Fruit fly (Drosophila melanogaster) whole organism, embryonic: ENCODE results near the gene Leash.

Experiments used
- CG10462 ChIP-seq: fragments of 200-800 bp; sonication (Bioruptor generic); optimal IDR thresholded peaks from 2 replicates; lab custom pipeline; 2016; ENCODE audit warnings: missing biosample characterization, missing genetic modification characterization
- CG10654 ChIP-seq: fragments of 200-800 bp; sonication (Bioruptor generic); optimal IDR thresholded peaks from 2 replicates; lab custom pipeline; 2016; ENCODE audit warnings: missing biosample characterization, missing genetic modification characterization
- CG11560 ChIP-seq: fragments of 200-800 bp; sonication (Bioruptor generic); IDR thresholded peaks from 3 replicates; pipeline ENCODE4 v1.3.6; 2022; ENCODE audit warnings: missing biosample characterization, missing genetic modification characterization
- CG12769 ChIP-seq: fragments of 200-800 bp; sonication (Bioruptor generic); optimal IDR thresholded peaks from 2 replicates; lab custom pipeline; 2019; ENCODE audit warnings: missing biosample characterization, mild to moderate bottlenecking, missing genetic modification characterization, moderate library complexity
- CG12942 ChIP-seq: fragments of 200-800 bp; sonication (Bioruptor generic); optimal IDR thresholded peaks from 3 replicates; lab custom pipeline; 2016; ENCODE audit warnings: missing biosample characterization, missing genetic modification characterization
- CG15073 ChIP-seq: fragments of 200-800 bp; sonication (Bioruptor generic); optimal IDR thresholded peaks from 2 replicates; lab custom pipeline; 2016; ENCODE audit warnings: missing biosample characterization, missing genetic modification characterization
- CG1529 ChIP-seq: fragments of 200-800 bp; sonication (Bioruptor generic); optimal IDR thresholded peaks from 3 replicates; lab custom pipeline; 2018; ENCODE audit warnings: missing biosample characterization, missing genetic modification characterization
- CG15514 ChIP-seq: fragments of 200-800 bp; sonication (Bioruptor generic); optimal IDR thresholded peaks from 3 replicates; lab custom pipeline; 2017; ENCODE audit warnings: missing biosample characterization, missing genetic modification characterization, mild to moderate bottlenecking, moderate library complexity, missing genetic modification reagents
- CG17186 ChIP-seq: fragments of 200-800 bp; sonication (Bioruptor generic); optimal IDR thresholded peaks from 3 replicates; lab custom pipeline; 2017; ENCODE audit warnings: missing biosample characterization, missing genetic modification reagents, missing genetic modification characterization
- CG17385 ChIP-seq: fragments of 200-800 bp; sonication (Bioruptor generic); optimal IDR thresholded peaks from 3 replicates; lab custom pipeline; 2018; ENCODE audit warnings: missing biosample characterization, mild to moderate bottlenecking, missing genetic modification characterization
- CG2712 ChIP-seq: fragments of 200-800 bp; optimal IDR thresholded peaks from 3 replicates; lab custom pipeline; 2019; ENCODE audit warnings: missing biosample characterization, mild to moderate bottlenecking, missing genetic modification characterization, moderate library complexity
- CG31441 ChIP-seq: fragments of 200-800 bp; sonication (Bioruptor generic); IDR thresholded peaks from 2 replicates; pipeline ENCODE4 v1.3.6; 2022; ENCODE audit warnings: missing biosample characterization, missing genetic modification characterization
- CG34224 ChIP-seq: fragments of 200-800 bp; sonication (Bioruptor generic); IDR thresholded peaks from 3 replicates; pipeline ENCODE4 v1.3.6; 2022; ENCODE audit warnings: missing biosample characterization, missing genetic modification characterization; ENCODE audit not compliant: partially characterized antibody
- CG7839 ChIP-seq: fragments of 200-800 bp; sonication (Bioruptor generic); optimal IDR thresholded peaks from 3 replicates; lab custom pipeline; 2018; ENCODE audit warnings: missing biosample characterization, mild to moderate bottlenecking, missing genetic modification characterization, moderate library complexity
- CG8359 ChIP-seq: fragments of 200-800 bp; sonication (Bioruptor generic); optimal IDR thresholded peaks from 2 replicates; lab custom pipeline; 2017; ENCODE audit warnings: missing biosample characterization, mild to moderate bottlenecking, missing genetic modification characterization, borderline replicate concordance
- CG8478 ChIP-seq: fragments of >200 bp; optimal IDR thresholded peaks from 2 replicates; lab custom pipeline; 2018
- CkIIα-i1 ChIP-seq: fragments of 200-800 bp; sonication (Bioruptor generic); IDR thresholded peaks from 2 replicates; pipeline ENCODE4 v1.3.6; 2022; ENCODE audit warnings: missing biosample characterization, missing genetic modification characterization
- Doc3 ChIP-seq: fragments of 200-800 bp; sonication (Bioruptor generic); IDR thresholded peaks from 3 replicates; pipeline ENCODE4 v1.3.6; 2022; ENCODE audit warnings: missing biosample characterization, missing genetic modification characterization; ENCODE audit not compliant: partially characterized antibody
- Dref ChIP-seq: fragments of 200-800 bp; sonication (Bioruptor generic); IDR thresholded peaks from 2 replicates; pipeline ENCODE4 v1.3.6; 2022; ENCODE audit warnings: missing biosample characterization, missing genetic modification characterization
- HLH3B ChIP-seq: fragments of 200-800 bp; sonication (Bioruptor generic); IDR thresholded peaks from 2 replicates; pipeline ENCODE4 v1.3.6; 2022; ENCODE audit warnings: missing biosample characterization, missing genetic modification characterization
- Hey ChIP-seq: fragments of 200-800 bp; sonication (Bioruptor generic); optimal IDR thresholded peaks from 3 replicates; lab custom pipeline; 2018; ENCODE audit warnings: missing biosample characterization, mild to moderate bottlenecking, missing genetic modification characterization
- Kr ChIP-seq: fragments of 200-800 bp; sonication (Bioruptor generic); optimal IDR thresholded peaks from 2 replicates; lab custom pipeline; 2017; ENCODE audit warnings: missing biosample characterization, mild to moderate bottlenecking, missing genetic modification characterization
- Mad ChIP-seq: fragments of 200-800 bp; sonication (Bioruptor generic); optimal IDR thresholded peaks from 2 replicates; lab custom pipeline; 2016; ENCODE audit warnings: missing biosample characterization, missing genetic modification characterization
- Neu2 ChIP-seq: fragments of 200-800 bp; sonication (Bioruptor generic); optimal IDR thresholded peaks from 3 replicates; lab custom pipeline; 2016; ENCODE audit warnings: missing biosample characterization, missing genetic modification characterization, borderline replicate concordance
- Pdp1 ChIP-seq, 2 experiments: fragments of 200-800 bp; sonication (Bioruptor generic); optimal IDR thresholded peaks; 3 replicates each; lab custom pipeline; 2016; ENCODE audit warnings: missing biosample characterization in 2 of 2, missing genetic modification characterization in 2 of 2, mild to moderate bottlenecking in 1 of 2, moderate library complexity in 1 of 2
- Ravus ChIP-seq: fragments of 200-800 bp; sonication (Bioruptor generic); IDR thresholded peaks from 2 replicates; pipeline ENCODE4 v1.3.6; 2022; ENCODE audit warnings: missing biosample characterization, missing genetic modification characterization
- ato ChIP-seq: fragments of 200-800 bp; sonication (Bioruptor generic); IDR thresholded peaks from 2 replicates; pipeline ENCODE4 v1.3.6; 2022; ENCODE audit warnings: missing biosample characterization, missing genetic modification characterization; ENCODE audit not compliant: partially characterized antibody
- bab2 ChIP-seq: fragments of 200-800 bp; sonication (Bioruptor generic); optimal IDR thresholded peaks from 2 replicates; lab custom pipeline; 2016; ENCODE audit warnings: missing biosample characterization, missing genetic modification characterization
- bowl ChIP-seq: fragments of 200-800 bp; sonication (Bioruptor generic); IDR thresholded peaks from 2 replicates; pipeline ENCODE4 v1.3.6; 2022; ENCODE audit warnings: missing biosample characterization, missing genetic modification characterization
- cad ChIP-seq: fragments of >200 bp; optimal IDR thresholded peaks from 2 replicates; lab custom pipeline; 2017; ENCODE audit warnings: missing biosample characterization, missing genetic modification characterization
- caup ChIP-seq: fragments of 200-800 bp; sonication (Bioruptor generic); optimal IDR thresholded peaks from 3 replicates; lab custom pipeline; 2017; ENCODE audit warnings: missing biosample characterization, mild to moderate bottlenecking, missing genetic modification characterization, moderate library complexity; ENCODE audit not compliant: severe bottlenecking
- crp ChIP-seq, 2 experiments: fragments of 200-800 bp; sonication (Bioruptor generic); optimal IDR thresholded peaks; 2 replicates in 1 of 2; 3 replicates in 1 of 2; lab custom pipeline; 2017; ENCODE audit warnings: missing biosample characterization in 2 of 2, missing genetic modification characterization in 2 of 2, mild to moderate bottlenecking in 1 of 2, moderate library complexity in 1 of 2
- dpn ChIP-seq, 2 experiments: fragments of 200-800 bp; sonication (Bioruptor generic); optimal IDR thresholded peaks; 3 replicates each; lab custom pipeline; 2016; ENCODE audit warnings: missing biosample characterization in 2 of 2, missing genetic modification characterization in 2 of 2
- dysf ChIP-seq: fragments of 200-800 bp; sonication (Bioruptor generic); IDR thresholded peaks from 3 replicates; pipeline ENCODE4 v1.3.6; 2022; ENCODE audit warnings: missing biosample characterization, missing genetic modification characterization
- fru ChIP-seq: fragments of >200 bp; optimal IDR thresholded peaks from 2 replicates; lab custom pipeline; 2017
- gcm2 ChIP-seq: fragments of 200-800 bp; sonication (Bioruptor generic); optimal IDR thresholded peaks from 2 replicates; lab custom pipeline; 2016; ENCODE audit warnings: missing biosample characterization, missing genetic modification characterization
- grau ChIP-seq: fragments of 200-800 bp; optimal IDR thresholded peaks from 3 replicates; lab custom pipeline; 2019; ENCODE audit warnings: missing biosample characterization, mild to moderate bottlenecking, missing genetic modification characterization, moderate library complexity
- gsb ChIP-seq: fragments of 200-800 bp; sonication (Bioruptor generic); IDR thresholded peaks from 2 replicates; pipeline ENCODE4 v1.3.6; 2022; ENCODE audit warnings: missing biosample characterization, missing genetic modification characterization
- hkb ChIP-seq, 2 experiments: fragments of 200-800 bp in 1 of 2; fragments of >200 bp in 1 of 2; sonication (Bioruptor generic) in 1 of 2; IDR thresholded peaks in 1 of 2; optimal IDR thresholded peaks in 1 of 2; 2 replicates each; pipeline versions ENCODE4 v1.3.6 to Lab custom; 2017 to 2022; ENCODE audit warnings: missing biosample characterization in 1 of 2, missing genetic modification characterization in 1 of 2
- lbe ChIP-seq: fragments of 200-800 bp; sonication (Bioruptor generic); optimal IDR thresholded peaks from 2 replicates; lab custom pipeline; 2016; ENCODE audit warnings: missing biosample characterization, mild to moderate bottlenecking, missing genetic modification characterization
- lmd ChIP-seq: fragments of 200-800 bp; sonication (Bioruptor generic); IDR thresholded peaks from 2 replicates; pipeline ENCODE4 v1.3.6; 2022; ENCODE audit warnings: missing biosample characterization, missing genetic modification characterization
- phol ChIP-seq: fragments of 200-800 bp; sonication (Bioruptor generic); optimal IDR thresholded peaks from 3 replicates; lab custom pipeline; 2018; ENCODE audit warnings: missing biosample characterization, mild to moderate bottlenecking, missing genetic modification characterization, moderate library complexity
- seq ChIP-seq: fragments of 200-800 bp; sonication (Bioruptor generic); IDR thresholded peaks from 2 replicates; pipeline ENCODE4 v1.3.6; 2022; ENCODE audit warnings: missing biosample characterization, missing genetic modification characterization
- sim ChIP-seq: fragments of 200-800 bp; sonication (Bioruptor generic); IDR thresholded peaks from 2 replicates; pipeline ENCODE4 v1.3.6; 2022; ENCODE audit warnings: missing biosample characterization, missing genetic modification characterization
- so ChIP-seq: fragments of 200-800 bp; sonication (Bioruptor generic); IDR thresholded peaks from 3 replicates; pipeline ENCODE4 v1.3.6; 2022; ENCODE audit warnings: missing biosample characterization, missing genetic modification characterization
- sqz ChIP-seq: fragments of 200-800 bp; sonication (Bioruptor generic); optimal IDR thresholded peaks from 3 replicates; lab custom pipeline; 2018; ENCODE audit warnings: missing biosample characterization, mild to moderate bottlenecking, missing genetic modification characterization
- ssp ChIP-seq: fragments of 200-800 bp; sonication (Bioruptor generic); IDR thresholded peaks from 2 replicates; pipeline ENCODE4 v1.3.6; 2022; ENCODE audit warnings: missing biosample characterization, missing genetic modification characterization
- wor ChIP-seq: fragments of 200-800 bp; sonication (Bioruptor generic); IDR thresholded peaks from 2 replicates; pipeline ENCODE4 v1.3.6; 2022; ENCODE audit warnings: missing biosample characterization, missing genetic modification characterization
- zen2 ChIP-seq: fragments of 200-800 bp; sonication (Bioruptor generic); IDR thresholded peaks from 3 replicates; pipeline ENCODE4 v1.3.6; 2022; ENCODE audit warnings: missing biosample characterization, missing genetic modification characterization; ENCODE audit not compliant: partially characterized antibody
- zfh2 ChIP-seq: fragments of 200-800 bp; sonication (Bioruptor generic); optimal IDR thresholded peaks from 2 replicates; lab custom pipeline; 2016; ENCODE audit warnings: missing biosample characterization, missing genetic modification characterization

The Leash gene

dm6 chr3R:10881824-10882559 is 3.3 kb upstream of the Leash start, which contains the start of gene Tpc1 (continued):
- TF ChIP-seq gcm2 (GFP tag; lab: Kevin White, UChicago) (no peak), CG8478 (lab: Kevin White, UChicago) (no peak), CG1529 (GFP tag; lab: Kevin White, UChicago) (no peak), grau (tag; lab: Kevin White, UChicago) (peak; percentile 46), ssp (no peak), seq (GFP tag; lab: Robert Waterston, UW) (no peak), CkIIα-i1 (no peak), zfh2 (GFP tag; lab: Kevin White, UChicago) (peak; percentile 41), CG12942 (GFP tag; lab: Kevin White, UChicago) (no peak), CG8359 (GFP tag; lab: Kevin White, UChicago) (no peak), hkb (optimal IDR thresholded peaks at IDR 0.05; lab: Kevin White, UChicago) (no peak), hkb (GFP tag; IDR thresholded peaks at IDR 0.05; lab: Robert Waterston, UW) (no peak), crp (GFP tag; optimal IDR thresholded peaks at IDR 0.05; lab: Kevin White, UChicago) (peak; percentile 85 to 97), bab2 (GFP tag; lab: Kevin White, UChicago) (peak; percentile 24), Dref (peak; percentile 62), CG15514 (GFP tag; lab: Kevin White, UChicago) (peak; percentile 58), dysf (GFP tag; lab: Robert Waterston, UW) (no peak), Pdp1 (GFP tag; optimal IDR thresholded peaks at IDR 0.05; lab: Kevin White, UChicago) (peak in 1 of 2 experiments; percentile 93), sim (GFP tag; lab: Robert Waterston, UW) (no peak), CG2712 (tag; lab: Kevin White, UChicago) (peak; percentile 56), gsb (GFP tag; lab: Robert Waterston, UW) (no peak), Hey (no peak), wor (GFP tag; lab: Robert Waterston, UW) (no peak), caup (GFP tag; lab: Kevin White, UChicago) (no peak), CG17385 (peak; percentile 13), cad (GFP tag; lab: Kevin White, UChicago) (no peak), ato (GFP tag; lab: Robert Waterston, UW) (peak; percentile 35), so (no peak), Kr (GFP tag; lab: Kevin White, UChicago) (no peak), CG11560 (tag; lab: Robert Waterston, UW) (no peak), CG12769 (tag; lab: Kevin White, UChicago) (peak; percentile 49), CG7839 (tag; lab: Kevin White, UChicago) (no peak), zen2 (peak; percentile 50; the same call in 1 of the 3 replicates), Neu2 (GFP tag; lab: Kevin White, UChicago) (no peak), CG17186 (GFP tag; lab: Kevin White, UChicago) (no peak), lbe (GFP tag; lab: Kevin White, UChicago) (peak; percentile 26), phol (tag; lab: Kevin White, UChicago) (peak; percentile 59), lmd (no peak; the same call in 1 of the 2 replicates), CG31441 (GFP tag; lab: Robert Waterston, UW) (peak; percentile 23; the same call in 1 of the 2 replicates), Ravus (GFP tag; lab: Robert Waterston, UW) (no peak), fru (lab: Kevin White, UChicago) (no peak), CG34224 (peak; percentile 91), CG10462 (GFP tag; lab: Kevin White, UChicago) (no peak), CG10654 (GFP tag; lab: Kevin White, UChicago) (peak; percentile 7), Mad (GFP tag; lab: Kevin White, UChicago) (no peak), bowl (GFP tag; lab: Robert Waterston, UW) (no peak), sqz (GFP tag; lab: Kevin White, UChicago) (no peak), HLH3B (GFP tag; lab: Robert Waterston, UW) (no peak), dpn (GFP tag; optimal IDR thresholded peaks at IDR 0.05; lab: Kevin White, UChicago) (peak; percentile 16 to 44), Doc3 (peak; percentile 90), CG15073 (GFP tag; lab: Kevin White, UChicago) (no peak)
